Worm (Caenorhabditis elegans): ENCODE data around the gene ubc-8.

ce11 chrIV:2707012-2707411 lies at the start of gene ubc-8:
- TF ChIP-seq him-1 (tag; optimal IDR thresholded peaks at IDR 0.05): no peak
- TF ChIP-seq W03F9.2 (tag; optimal IDR thresholded peaks at IDR 0.05): no peak
